Worm (Caenorhabditis elegans) whole organism, midembryonic: ENCODE measurements around the gene srbc-83.
"Not testable (repeated sequence)": the region's sequence is repeated elsewhere in the genome, so short reads cannot be mapped to it uniquely, and the experiment has no call there.

Experiments used
- T22C8.4 ChIP-seq: fragments of 200-800 bp; sonication (Bioruptor generic); IDR thresholded peaks from 2 replicates; pipeline ENCODE4 v1.3.6; 2022; ENCODE audit warnings: missing genetic modification characterization, missing compliant biosample characterization
- cog-1 ChIP-seq: sonication (generic microtip); optimal IDR thresholded peaks from 2 replicates; lab custom pipeline; 2016; ENCODE audit warnings: missing genetic modification characterization, missing compliant biosample characterization
- flt-1 ChIP-seq: fragments of 200-800 bp; sonication (Bioruptor generic); IDR thresholded peaks from 2 replicates; pipeline ENCODE4 v1.3.6; 2022; ENCODE audit warnings: missing genetic modification characterization, missing compliant biosample characterization
- klf-2 ChIP-seq: fragments of 200-800 bp; sonication (Bioruptor generic); conservative IDR thresholded peaks from 2 replicates; pipeline ENCODE4 v1.3.6; 2022; ENCODE audit warnings: missing genetic modification reagents, missing genetic modification characterization, missing compliant biosample characterization
- med-1 ChIP-seq: sonication (generic microtip); optimal IDR thresholded peaks from 2 replicates; lab custom pipeline; 2017; ENCODE audit warnings: missing genetic modification characterization, mild to moderate bottlenecking, missing compliant biosample characterization, antibody characterized with exemption, missing genetic modification reagents; ENCODE audit not compliant: insufficient read depth
- ref-1 ChIP-seq: fragments of 200-800 bp; sonication (Bioruptor generic); conservative IDR thresholded peaks from 2 replicates; pipeline ENCODE4 v1.3.6; 2022; ENCODE audit warnings: missing genetic modification reagents, missing genetic modification characterization, missing compliant biosample characterization
- tab-1 ChIP-seq: fragments of 200-800 bp; sonication (Bioruptor generic); IDR thresholded peaks from 2 replicates; pipeline ENCODE4 v1.3.6; 2022; ENCODE audit warnings: missing genetic modification characterization, missing compliant biosample characterization
- ztf-23 ChIP-seq: fragments of 200-800 bp; sonication (Bioruptor generic); IDR thresholded peaks from 2 replicates; pipeline ENCODE4 v1.3.6; 2022; ENCODE audit warnings: missing genetic modification reagents, missing genetic modification characterization, missing compliant biosample characterization
- ztf-29 ChIP-seq: fragments of 200-800 bp; sonication (Bioruptor generic); IDR thresholded peaks from 2 replicates; pipeline ENCODE4 v1.3.6; 2022; ENCODE audit warnings: missing genetic modification reagents, missing genetic modification characterization, missing compliant biosample characterization

The srbc-83 gene

DNA sequence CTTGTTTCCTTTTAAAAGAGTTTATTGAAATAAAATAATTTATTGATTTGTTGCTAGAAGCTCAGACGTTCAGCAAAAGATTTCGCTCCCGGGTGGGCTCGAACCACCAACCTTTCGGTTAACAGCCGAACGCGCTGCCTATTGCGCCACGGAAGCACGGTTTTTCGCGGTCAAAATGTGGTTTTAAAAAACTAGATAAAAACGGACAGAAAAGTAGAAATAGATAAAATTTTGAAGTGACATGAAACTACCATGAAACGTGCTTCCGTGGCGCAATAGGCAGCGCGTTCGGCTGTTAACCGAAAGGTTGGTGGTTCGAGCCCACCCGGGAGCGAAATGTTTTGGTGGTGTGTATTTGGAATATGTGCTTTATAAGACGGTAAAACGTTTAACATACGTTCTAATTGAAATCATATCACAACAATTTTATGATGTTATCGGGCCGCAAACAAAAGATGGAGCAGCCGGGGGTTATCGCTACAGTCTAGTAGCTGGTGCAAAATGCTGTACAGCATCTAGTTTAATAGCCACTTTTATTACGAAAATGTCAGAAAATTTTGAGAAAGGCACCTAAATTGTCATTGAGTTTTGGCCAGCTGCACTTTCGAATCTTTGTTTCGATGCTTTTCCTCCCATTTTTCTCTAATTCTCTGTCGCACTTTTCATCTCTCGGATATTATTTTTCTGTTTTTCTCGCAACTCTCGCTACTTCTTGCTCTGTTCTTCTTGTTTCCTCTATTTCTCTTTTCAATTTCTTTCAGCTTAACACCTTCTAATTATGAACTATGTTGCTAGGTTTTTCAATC is 41.3 kb downstream of the srbc-83 start, which contains the start of gene slc-9B.2:
TSS of gene slc-9B.2 (plus strand) at position 756 of the 806 bp plus-strand sequence.
- TF ChIP-seq flt-1; klf-2 (GFP tag; lab: Robert Waterston, UW); cog-1 (tag; lab: Kevin White, UChicago): not testable (repeated sequence)

DNA sequence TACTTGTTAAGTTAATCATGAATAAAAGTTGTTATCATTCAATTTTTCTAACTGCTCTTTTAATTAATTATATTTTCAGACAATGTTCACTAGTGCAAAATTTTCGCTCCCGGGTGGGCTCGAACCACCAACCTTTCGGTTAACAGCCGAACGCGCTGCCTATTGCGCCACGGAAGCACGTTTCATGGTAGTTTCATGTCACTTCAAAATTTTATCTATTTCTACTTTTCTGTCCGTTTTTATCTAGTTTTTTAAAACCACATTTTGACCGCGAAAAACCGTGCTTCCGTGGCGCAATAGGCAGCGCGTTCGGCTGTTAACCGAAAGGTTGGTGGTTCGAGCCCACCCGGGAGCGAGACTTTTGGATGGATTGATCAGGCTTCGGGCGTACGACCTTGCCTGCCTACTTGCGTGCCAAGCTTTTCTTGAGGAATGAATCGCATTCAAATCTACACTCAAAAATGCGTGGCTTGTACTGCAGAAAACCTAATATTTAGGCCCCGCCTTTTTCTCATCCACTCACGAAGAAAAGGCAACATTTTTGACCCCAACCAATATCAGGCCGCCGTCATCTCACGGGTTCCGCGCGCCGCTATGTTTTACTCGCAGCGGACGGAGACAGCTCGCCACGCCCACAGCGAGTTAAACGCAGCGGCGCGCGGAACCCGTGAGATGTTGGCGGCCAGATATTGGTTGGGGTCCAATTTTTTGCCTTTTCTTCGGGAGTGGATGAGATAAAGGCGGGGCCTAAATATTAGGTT is 44.5 kb downstream of the srbc-83 start:
- TF ChIP-seq klf-2 (GFP tag; lab: Robert Waterston, UW) = 0 out of 2 replicates have a peak, but pooled peaks have one; percentile 43

DNA sequence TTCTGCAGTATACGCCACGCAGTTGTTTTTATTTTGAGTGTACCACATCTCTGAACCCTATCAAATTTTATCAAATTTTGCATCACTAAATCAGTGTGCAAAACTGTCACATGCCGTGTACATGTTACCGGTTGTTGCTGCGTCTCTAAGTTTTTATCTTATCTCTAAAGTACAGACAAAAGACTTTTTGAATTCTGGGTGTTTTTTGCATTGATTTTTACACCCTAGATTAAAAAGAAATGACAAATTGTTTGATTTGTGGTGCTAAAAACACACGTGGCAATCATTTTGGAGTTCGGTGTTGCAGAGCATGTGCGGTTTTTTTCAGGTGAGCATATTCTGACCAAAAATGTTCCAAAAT is 45.1 kb downstream of the srbc-83 start, which contains the start of gene nhr-193:
TSS of gene nhr-193 (plus strand) at position 51 of the 361 bp plus-strand sequence.
- TF ChIP-seq tab-1 (GFP tag; lab: Robert Waterston, UW) (no peak), ztf-29 (GFP tag; lab: Robert Waterston, UW) (no peak), med-1 (no peak), ref-1 (GFP tag; lab: Robert Waterston, UW) (no peak), cog-1 (tag; lab: Kevin White, UChicago) (no peak), ztf-23 (GFP tag; lab: Robert Waterston, UW) (no peak), flt-1 (no peak), klf-2 (GFP tag; lab: Robert Waterston, UW) (no peak), T22C8.4 (no peak)

DNA sequence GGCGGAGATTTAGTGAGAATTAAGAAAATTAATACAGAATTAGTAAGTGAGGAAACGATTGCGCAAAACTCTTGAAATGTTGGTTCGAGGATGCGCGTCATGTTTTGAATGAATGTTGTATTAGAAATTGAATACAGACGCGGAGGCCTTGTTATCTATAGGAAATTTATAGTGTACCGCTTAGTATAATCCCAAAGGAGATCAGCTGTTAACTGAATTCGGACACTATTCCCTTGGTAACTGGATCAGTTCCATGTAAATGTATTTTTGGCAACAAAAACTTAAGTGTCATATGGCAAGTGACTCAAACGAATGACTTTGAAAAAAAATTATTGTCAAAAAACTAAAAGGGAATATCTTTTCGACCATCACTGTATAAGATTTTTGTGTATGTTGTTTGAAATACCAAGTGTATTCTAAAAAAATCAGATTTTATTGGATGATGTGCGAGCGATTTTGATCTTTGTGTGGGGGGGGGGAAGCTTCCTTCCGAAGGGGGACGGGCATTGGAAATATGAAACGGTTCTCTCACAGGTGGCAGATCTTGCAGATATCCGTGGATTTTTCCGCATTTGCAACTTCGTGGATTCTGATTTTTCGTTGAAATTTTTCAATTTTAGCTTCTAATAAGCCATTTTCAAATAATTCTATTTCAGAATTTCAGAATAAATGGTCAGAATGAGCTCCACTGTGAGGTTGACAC is 49.4 kb downstream of the srbc-83 start, which contains the start of the genes W08G11.5 and W08G11.1:
TSS of gene W08G11.5 (minus strand) at position 101 of the 703 bp plus-strand sequence.
TSS of gene W08G11.1 (plus strand) at position 653 of the 703 bp plus-strand sequence.
- TF ChIP-seq cog-1 (tag; lab: Kevin White, UChicago) (no peak), ztf-29 (GFP tag; lab: Robert Waterston, UW) (no peak), ztf-23 (GFP tag; lab: Robert Waterston, UW) (no peak), klf-2 (GFP tag; lab: Robert Waterston, UW) (no peak), T22C8.4 (no peak), med-1 (no peak)
